Fruit fly (Drosophila melanogaster) whole organism, wandering third instar larva: ENCODE measurements around the gene Wdr62.

Source experiments
- Abd-B ChIP-seq: fragments of >200 bp; optimal IDR thresholded peaks from 2 replicates; lab custom pipeline; 2017; ENCODE audit warnings: missing biosample characterization, missing genetic modification characterization
- CG9705 ChIP-seq: fragments of 200-800 bp; sonication (Bioruptor generic); optimal IDR thresholded peaks from 2 replicates; lab custom pipeline; 2018; ENCODE audit warnings: missing biosample characterization, mild to moderate bottlenecking, missing genetic modification characterization
- Dfd ChIP-seq: fragments of >200 bp; optimal IDR thresholded peaks from 2 replicates; lab custom pipeline; 2017; ENCODE audit warnings: missing biosample characterization, missing genetic modification characterization
- Dif ChIP-seq: fragments of 200-275, 200-300 bp; sonication (Bioruptor generic); optimal IDR thresholded peaks from 2 replicates; lab custom pipeline; 2018; ENCODE audit warnings: missing biosample characterization, missing genetic modification characterization; ENCODE audit not compliant: partially characterized antibody
- Hr78 ChIP-seq: fragments of >200 bp; optimal IDR thresholded peaks from 2 replicates; lab custom pipeline; 2017; ENCODE audit warnings: missing biosample characterization, missing genetic modification characterization
- Hr83 ChIP-seq: fragments of 200-300 bp; sonication (Bioruptor generic); optimal IDR thresholded peaks from 2 replicates; lab custom pipeline; 2016; ENCODE audit warnings: missing biosample characterization, mild to moderate bottlenecking, missing genetic modification characterization, moderate library complexity; ENCODE audit not compliant: poor library complexity, severe bottlenecking
- Jra ChIP-seq: sonication (Bioruptor generic); optimal IDR thresholded peaks from 2 replicates; lab custom pipeline; 2016; ENCODE audit warnings: missing biosample characterization, missing genetic modification characterization
- Mio ChIP-seq: sonication (Bioruptor generic); optimal IDR thresholded peaks from 2 replicates; lab custom pipeline; 2016; ENCODE audit warnings: missing biosample characterization, missing genetic modification characterization
- Myc ChIP-seq: fragments of >200 bp; optimal IDR thresholded peaks from 2 replicates; lab custom pipeline; 2017
- N ChIP-seq: fragments of >200 bp; optimal IDR thresholded peaks from 2 replicates; lab custom pipeline; 2018; ENCODE audit warnings: missing biosample characterization, missing external identifiers, missing genetic modification characterization
- OdsH ChIP-seq: fragments of 200-800 bp; sonication (Bioruptor generic); optimal IDR thresholded peaks from 2 replicates; lab custom pipeline; 2016; ENCODE audit warnings: missing biosample characterization, mild to moderate bottlenecking, missing genetic modification characterization
- Rel ChIP-seq, 2 experiments: fragments of 200-800 bp; sonication (Bioruptor generic) in 1 of 2; optimal IDR thresholded peaks; 2 replicates in 1 of 2; 3 replicates in 1 of 2; lab custom pipeline; 2016 to 2019; ENCODE audit warnings: mild to moderate bottlenecking in 2 of 2, missing biosample characterization in 2 of 2, missing genetic modification characterization in 2 of 2, moderate library complexity in 1 of 2
- Vsx2 ChIP-seq: fragments of 200-300, 225-300 bp; sonication (Bioruptor generic); optimal IDR thresholded peaks from 2 replicates; lab custom pipeline; 2018; ENCODE audit warnings: missing biosample characterization, missing genetic modification characterization; ENCODE audit not compliant: partially characterized antibody
- br ChIP-seq: fragments of 200-800 bp; sonication (Bioruptor generic); optimal IDR thresholded peaks from 2 replicates; lab custom pipeline; 2016; ENCODE audit warnings: missing biosample characterization, missing genetic modification characterization
- brk ChIP-seq: fragments of 200-800 bp; sonication (Bioruptor generic); optimal IDR thresholded peaks from 2 replicates; lab custom pipeline; 2016; ENCODE audit warnings: missing biosample characterization, mild to moderate bottlenecking, missing genetic modification characterization
- dl ChIP-seq, 2 experiments: fragments of 175-275, 200-275 bp in 1 of 2; fragments of 200-275 bp in 1 of 2; sonication (Bioruptor generic); optimal IDR thresholded peaks; lab custom pipeline; 2018; ENCODE audit warnings: mild to moderate bottlenecking in 2 of 2, missing biosample characterization in 2 of 2, missing genetic modification characterization in 2 of 2, moderate library complexity in 2 of 2; ENCODE audit not compliant: partially characterized antibody in 2 of 2, insufficient read depth in 1 of 2
- dsf ChIP-seq: sonication (Bioruptor generic); optimal IDR thresholded peaks from 2 replicates; lab custom pipeline; 2016; ENCODE audit warnings: missing biosample characterization, missing genetic modification characterization, borderline replicate concordance
- ey ChIP-seq: fragments of 200-800 bp; sonication (Bioruptor generic); optimal IDR thresholded peaks from 2 replicates; lab custom pipeline; 2016; ENCODE audit warnings: missing biosample characterization, missing genetic modification characterization
- foxo ChIP-seq, 2 experiments: fragments of 200-800 bp; sonication (Bioruptor generic); optimal IDR thresholded peaks; 2 replicates in 1 of 2; 3 replicates in 1 of 2; lab custom pipeline; 2016 to 2017; ENCODE audit warnings: missing biosample characterization in 2 of 2, missing genetic modification characterization in 2 of 2
- lola ChIP-seq: fragments of >200 bp; optimal IDR thresholded peaks from 2 replicates; lab custom pipeline; 2017; ENCODE audit warnings: missing biosample characterization, missing genetic modification characterization
- pan ChIP-seq: fragments of >200 bp; optimal IDR thresholded peaks from 2 replicates; lab custom pipeline; 2017
- psq ChIP-seq: fragments of 200-800 bp; sonication (Bioruptor generic); optimal IDR thresholded peaks from 3 replicates; lab custom pipeline; 2017; ENCODE audit warnings: missing biosample characterization, mild to moderate bottlenecking, missing genetic modification characterization, moderate library complexity
- rgr ChIP-seq: fragments of 200-800 bp; sonication (Bioruptor generic); optimal IDR thresholded peaks from 3 replicates; lab custom pipeline; 2016; ENCODE audit warnings: missing biosample characterization, mild to moderate bottlenecking, missing genetic modification characterization
- sage ChIP-seq: fragments of 200-800 bp; sonication (Bioruptor generic); optimal IDR thresholded peaks from 2 replicates; lab custom pipeline; 2016; ENCODE audit warnings: missing biosample characterization, mild to moderate bottlenecking, missing genetic modification characterization
- sv ChIP-seq: fragments of 200-800 bp; sonication (Bioruptor generic); optimal IDR thresholded peaks from 3 replicates; lab custom pipeline; 2016; ENCODE audit warnings: missing biosample characterization, missing genetic modification characterization
- usp ChIP-seq: fragments of >200 bp; optimal IDR thresholded peaks from 2 replicates; lab custom pipeline; 2017; ENCODE audit warnings: missing biosample characterization, missing genetic modification characterization
- woc ChIP-seq: sonication (Bioruptor generic); optimal IDR thresholded peaks from 2 replicates; lab custom pipeline; 2016; ENCODE audit warnings: missing biosample characterization, mild to moderate bottlenecking, missing genetic modification characterization

The Wdr62 gene

dm6 chr2L:1967301-1967700 lies 82.9 kb downstream of the Wdr62 start:
- TF ChIP-seq woc (GFP tag; lab: Kevin White, UChicago) = no peak
- TF ChIP-seq sage (GFP tag; lab: Kevin White, UChicago) = no peak
- TF ChIP-seq Dif (GFP tag; lab: Kevin White, UChicago) = no peak
- no peak for TF ChIP-seq Vsx2 (GFP tag; lab: Kevin White, UChicago)
- no peak for TF ChIP-seq br (GFP tag; lab: Kevin White, UChicago)
- no peak for TF ChIP-seq sv (GFP tag; lab: Kevin White, UChicago)
- TF ChIP-seq Mio (GFP tag; lab: Kevin White, UChicago) = no peak
- TF ChIP-seq OdsH (GFP tag; lab: Kevin White, UChicago) = no peak
- TF ChIP-seq, all 38 proteins: peak for 0

dm6 chr2L:1967861-1968260 lies 83.4 kb downstream of the Wdr62 start:
- TF ChIP-seq Jra (GFP tag; lab: Kevin White, UChicago) (no peak), N (GFP tag; lab: Kevin White, UChicago) (no peak), brk (GFP tag; lab: Kevin White, UChicago) (no peak), Hr78 (no peak), dl (GFP tag; optimal IDR thresholded peaks at IDR 0.05; lab: Kevin White, UChicago; ENCODE audit: insufficient read depth in 1 of 2, partially characterized antibody in 2 of 2) (no peak), ey (GFP tag; lab: Kevin White, UChicago) (no peak), usp (GFP tag; lab: Kevin White, UChicago) (no peak), CG9705 (GFP tag; lab: Kevin White, UChicago) (no peak), Myc (lab: Kevin White, UChicago) (no peak), psq (no peak), rgr (GFP tag; lab: Kevin White, UChicago) (no peak), Abd-B (GFP tag; lab: Kevin White, UChicago) (no peak)

dm6 chr2L:1970312-1970929 lies 86.0 kb downstream of the Wdr62 start, which contains the start of gene erm:
TSS of gene erm (minus strand) at chr2L:1970362.
- TF ChIP-seq foxo (GFP tag; optimal IDR thresholded peaks at IDR 0.05; lab: Kevin White, UChicago) (no peak), rgr (GFP tag; lab: Kevin White, UChicago) (no peak)

dm6 chr2L:1972450-1973119 lies 88.2 kb downstream of the Wdr62 start:
- no peak for TF ChIP-seq dsf (GFP tag; lab: Kevin White, UChicago)
- peak; percentile 100 for TF ChIP-seq Vsx2 (GFP tag; lab: Kevin White, UChicago)

dm6 chr2L:1973957-1974356 lies 89.5 kb downstream of the Wdr62 start, which contains the start of gene Der-1:
TSS of gene Der-1 (plus strand) at chr2L:1973957.
- peak; percentile 25 for TF ChIP-seq Hr83
- TF ChIP-seq Myc (lab: Kevin White, UChicago) = peak; percentile 14
- no peak for TF ChIP-seq Rel (GFP tag; optimal IDR thresholded peaks at IDR 0.05; lab: Kevin White, UChicago)
- peak; percentile 35 for TF ChIP-seq Rel (tag; optimal IDR thresholded peaks at IDR 0.05; lab: Kevin White, UChicago)
- no peak for TF ChIP-seq pan (lab: Kevin White, UChicago)
- TF ChIP-seq, all 38 proteins: peak for 3

- no peak for TF ChIP-seq lola
- no peak for TF ChIP-seq ey (GFP tag; lab: Kevin White, UChicago)
- TF ChIP-seq sage (GFP tag; lab: Kevin White, UChicago) = no peak
- TF ChIP-seq Dfd = peak; percentile 91
- no peak for TF ChIP-seq pan (lab: Kevin White, UChicago)
- TF ChIP-seq, all 38 proteins: peak for 1
These were observed 91.1 kb downstream of the Wdr62 start for dm6 chr2L:1975473-1975872.
